Worm (Caenorhabditis elegans) whole organism, L2 larva: Measurements from ENCODE around the gene vps-52.

Experiments
- C34F6.9 ChIP-seq: fragments of 150-350 bp; optimal IDR thresholded peaks from 2 replicates; lab custom pipeline; 2014; ENCODE audit warnings: missing biosample characterization, missing genetic modification characterization
- F13H6.1 ChIP-seq: sonication (generic microtip); optimal IDR thresholded peaks from 2 replicates; lab custom pipeline; 2016; ENCODE audit warnings: missing genetic modification characterization, missing compliant biosample characterization
- R02D3.7 ChIP-seq: fragments of 150-350 bp; optimal IDR thresholded peaks from 2 replicates; lab custom pipeline; 2014; ENCODE audit warnings: missing biosample characterization, missing genetic modification characterization
- Y55F3AM.14 ChIP-seq: fragments of 200-800 bp; sonication (Bioruptor generic); optimal IDR thresholded peaks from 2 replicates; lab custom pipeline; 2018; ENCODE audit warnings: mild to moderate bottlenecking, missing genetic modification characterization, missing compliant biosample characterization
- ZK546.5 ChIP-seq: sonication (generic microtip); optimal IDR thresholded peaks from 2 replicates; lab custom pipeline; 2017; ENCODE audit warnings: missing biosample characterization, missing genetic modification characterization
- aly-2 ChIP-seq: fragments of 150-350 bp; optimal IDR thresholded peaks from 2 replicates; lab custom pipeline; 2014; ENCODE audit warnings: missing biosample characterization, missing genetic modification characterization
- ama-1 ChIP-seq: fragments of 150-350 bp; optimal IDR thresholded peaks from 2 replicates; lab custom pipeline; 2018; ENCODE audit warnings: inconsistent platforms
- blmp-1 ChIP-seq: sonication (generic microtip); optimal IDR thresholded peaks from 2 replicates; lab custom pipeline; 2017; ENCODE audit warnings: missing genetic modification characterization, mild to moderate bottlenecking, missing compliant biosample characterization, antibody characterized with exemption, moderate library complexity; ENCODE audit not compliant: insufficient read depth
- ceh-16 ChIP-seq: fragments of 150-350 bp; optimal IDR thresholded peaks from 2 replicates; lab custom pipeline; 2014; ENCODE audit warnings: missing biosample characterization, missing genetic modification characterization
- ceh-82 ChIP-seq: fragments of 150-350 bp; optimal IDR thresholded peaks from 2 replicates; lab custom pipeline; 2014; ENCODE audit warnings: missing biosample characterization, missing genetic modification characterization
- crh-2 ChIP-seq: sonication (generic microtip); optimal IDR thresholded peaks from 2 replicates; lab custom pipeline; 2017; ENCODE audit warnings: missing biosample characterization, missing genetic modification characterization
- elt-1 ChIP-seq: fragments of 150-350 bp; optimal IDR thresholded peaks from 2 replicates; lab custom pipeline; 2014; ENCODE audit warnings: missing biosample characterization, missing genetic modification characterization
- elt-3 ChIP-seq: sonication (generic microtip); optimal IDR thresholded peaks from 2 replicates; lab custom pipeline; 2017; ENCODE audit warnings: missing biosample characterization, missing genetic modification characterization
- fos-1 ChIP-seq: fragments of 150-350 bp; optimal IDR thresholded peaks from 2 replicates; lab custom pipeline; 2014; ENCODE audit warnings: missing biosample characterization, missing genetic modification characterization
- gmeb-1 ChIP-seq: fragments of 150-350 bp; optimal IDR thresholded peaks from 2 replicates; lab custom pipeline; 2014; ENCODE audit warnings: missing biosample characterization, missing genetic modification characterization
- lin-11 ChIP-seq: fragments of 150-350 bp; sonication (generic microtip); optimal IDR thresholded peaks from 2 replicates; lab custom pipeline; 2014; ENCODE audit warnings: missing biosample characterization, missing genetic modification characterization, inconsistent platforms, mixed read lengths
- lin-13 ChIP-seq: fragments of 150-350 bp; optimal IDR thresholded peaks from 2 replicates; lab custom pipeline; 2014; ENCODE audit warnings: missing biosample characterization, missing genetic modification reagents, missing genetic modification characterization
- lin-39 ChIP-seq: fragments of 150-350 bp; optimal IDR thresholded peaks from 2 replicates; lab custom pipeline; 2014; ENCODE audit warnings: missing biosample characterization, missing genetic modification reagents, missing genetic modification characterization
- lsy-2 ChIP-seq, 2 experiments: fragments of 150-350 bp in 1 of 2; sonication (generic microtip) in 1 of 2; optimal IDR thresholded peaks; 2 replicates each; lab custom pipeline; 2014 to 2017; ENCODE audit warnings: missing biosample characterization in 2 of 2, missing genetic modification characterization in 2 of 2
- mab-5 ChIP-seq: fragments of 150-350 bp; optimal IDR thresholded peaks from 2 replicates; lab custom pipeline; 2014; ENCODE audit warnings: missing biosample characterization, missing genetic modification characterization
- mbf-1 ChIP-seq: sonication (generic microtip); optimal IDR thresholded peaks from 2 replicates; lab custom pipeline; 2017; ENCODE audit warnings: missing biosample characterization, missing genetic modification characterization
- mdl-1 ChIP-seq, 2 experiments: fragments of 150-350 bp in 1 of 2; sonication (generic microtip) in 1 of 2; optimal IDR thresholded peaks; 2 replicates each; lab custom pipeline; 2017; ENCODE audit warnings: missing biosample characterization in 2 of 2, missing genetic modification characterization in 2 of 2
- nhr-12 ChIP-seq: fragments of 150-350 bp; optimal IDR thresholded peaks from 2 replicates; lab custom pipeline; 2014; ENCODE audit warnings: missing biosample characterization, missing genetic modification characterization
- nhr-129 ChIP-seq: fragments of 150-350 bp; optimal IDR thresholded peaks from 2 replicates; lab custom pipeline; 2014; ENCODE audit warnings: missing biosample characterization, missing genetic modification characterization
- nhr-21 ChIP-seq: fragments of 150-350 bp; optimal IDR thresholded peaks from 2 replicates; lab custom pipeline; 2014; ENCODE audit warnings: missing biosample characterization, missing genetic modification characterization
- nhr-23 ChIP-seq: fragments of 150-350 bp; optimal IDR thresholded peaks from 2 replicates; lab custom pipeline; 2014; ENCODE audit warnings: missing biosample characterization, missing genetic modification reagents, missing genetic modification characterization
- nhr-237 ChIP-seq: fragments of 150-350 bp; optimal IDR thresholded peaks from 2 replicates; lab custom pipeline; 2014; ENCODE audit warnings: missing biosample characterization, missing genetic modification characterization
- nhr-25 ChIP-seq: fragments of 150-350 bp; sonication (generic microtip); optimal IDR thresholded peaks from 3 replicates; lab custom pipeline; 2014; ENCODE audit warnings: missing biosample characterization, missing genetic modification characterization
- nhr-6 ChIP-seq: fragments of 150-350 bp; optimal IDR thresholded peaks from 2 replicates; lab custom pipeline; 2014; ENCODE audit warnings: missing biosample characterization, missing genetic modification characterization
- skn-1 ChIP-seq: sonication (generic microtip); optimal IDR thresholded peaks from 2 replicates; lab custom pipeline; 2017; ENCODE audit warnings: missing biosample characterization, missing genetic modification characterization
- sma-3 ChIP-seq: sonication (generic microtip); optimal IDR thresholded peaks from 2 replicates; lab custom pipeline; 2016; ENCODE audit warnings: missing genetic modification reagents, missing genetic modification characterization, missing compliant biosample characterization
- sma-9 ChIP-seq, 2 experiments: fragments of 150-350 bp in 1 of 2; sonication (generic microtip) in 1 of 2; optimal IDR thresholded peaks; 2 replicates each; lab custom pipeline; 2014 to 2016; ENCODE audit warnings: missing genetic modification characterization in 2 of 2, mild to moderate bottlenecking in 1 of 2, missing biosample characterization in 1 of 2, missing compliant biosample characterization in 1 of 2, missing genetic modification reagents in 1 of 2, moderate library complexity in 1 of 2
- snpc-4 ChIP-seq: fragments of 150-350 bp; optimal IDR thresholded peaks from 2 replicates; lab custom pipeline; 2014; ENCODE audit warnings: missing biosample characterization, missing genetic modification characterization
- unc-55 ChIP-seq: fragments of 150-350 bp; sonication (generic microtip); optimal IDR thresholded peaks from 3 replicates; lab custom pipeline; 2014; ENCODE audit warnings: missing biosample characterization, missing genetic modification reagents, missing genetic modification characterization
- unc-62 ChIP-seq: fragments of 150-350 bp; optimal IDR thresholded peaks from 2 replicates; lab custom pipeline; 2014; ENCODE audit warnings: missing biosample characterization, missing genetic modification reagents, missing genetic modification characterization
- ztf-1 ChIP-seq: fragments of 200-800 bp; sonication (Bioruptor generic); conservative IDR thresholded peaks from 2 replicates; pipeline ENCODE4 v1.3.6; 2022; ENCODE audit warnings: missing genetic modification characterization, missing compliant biosample characterization
- ztf-11 ChIP-seq: sonication (generic microtip); optimal IDR thresholded peaks from 2 replicates; lab custom pipeline; 2017; ENCODE audit warnings: missing biosample characterization, missing genetic modification characterization
- ztf-4 ChIP-seq: fragments of 150-350 bp; optimal IDR thresholded peaks from 2 replicates; lab custom pipeline; 2014; ENCODE audit warnings: missing biosample characterization, missing genetic modification characterization

Gene vps-52

ce11 chrX:7569685-7570518 is 4.8 kb downstream of the vps-52 start, which contains the start of gene apy-1 (continued):
- no peak for TF ChIP-seq ztf-11 (tag; lab: Kevin White, UChicago)
- TF ChIP-seq nhr-237 (tag; lab: Kevin White, UChicago) = no peak
- peak; percentile 18 for TF ChIP-seq nhr-21 (tag; lab: Kevin White, UChicago)
- TF ChIP-seq blmp-1 (tag; lab: Kevin White, UChicago) = no peak
- peak in 1 of 2 experiments; percentile 66 for TF ChIP-seq lsy-2 (tag; optimal IDR thresholded peaks at IDR 0.05; lab: Kevin White, UChicago)
- no peak for TF ChIP-seq nhr-6 (tag; lab: Kevin White, UChicago)
- TF ChIP-seq elt-1 (tag; lab: Kevin White, UChicago) = no peak
- no peak for TF ChIP-seq gmeb-1 (tag; lab: Kevin White, UChicago)
- TF ChIP-seq C34F6.9 (tag; lab: Kevin White, UChicago) = peak; percentile 51

- peak; percentile 15 for TF ChIP-seq unc-55 (GFP tag; lab: Kevin White, UChicago)
- TF ChIP-seq skn-1 (tag; lab: Kevin White, UChicago) = no peak
- TF ChIP-seq crh-2 (tag; lab: Kevin White, UChicago) = no peak
Measured at ce11 chrX:7572057-7572456, 6.9 kb downstream of the vps-52 start, which contains the start of gene pcyt-1. pcyt-1 (plus strand) TSS chrX:7572357.

ce11 chrX:7573172-7573571 is 8.0 kb downstream of the vps-52 start:
- TF ChIP-seq unc-55 (GFP tag; lab: Kevin White, UChicago) (peak; percentile 18), ztf-1 (GFP tag; lab: Robert Waterston, UW) (no peak), nhr-129 (tag; lab: Kevin White, UChicago) (no peak)

- no peak for TF ChIP-seq lin-13 (GFP tag; lab: Kevin White, UChicago)
- no peak for TF ChIP-seq lin-39 (tag; lab: Kevin White, UChicago)
- TF ChIP-seq nhr-12 (tag; lab: Kevin White, UChicago) = no peak
- TF ChIP-seq nhr-21 (tag; lab: Kevin White, UChicago) = no peak
- no peak for TF ChIP-seq blmp-1 (tag; lab: Kevin White, UChicago)
- TF ChIP-seq lsy-2 (tag; optimal IDR thresholded peaks at IDR 0.05; lab: Kevin White, UChicago) = no peak
- no peak for TF ChIP-seq crh-2 (tag; lab: Kevin White, UChicago)
- no peak for TF ChIP-seq sma-3
- TF ChIP-seq lin-11 (tag; lab: Kevin White, UChicago) = no peak
- TF ChIP-seq Y55F3AM.14 = no peak
- no peak for TF ChIP-seq C34F6.9 (tag; lab: Kevin White, UChicago)
Measured at ce11 chrX:7573572-7573628, 8.3 kb downstream of the vps-52 start, which contains the start of the genes unc-98 and F08C6.18. unc-98 (minus strand) TSS chrX:7573619. F08C6.18 (minus strand) TSS chrX:7573628.

- TF ChIP-seq snpc-4 (tag; lab: Kevin White, UChicago) = no peak
- no peak for TF ChIP-seq mab-5
- TF ChIP-seq sma-9 (GFP tag; optimal IDR thresholded peaks at IDR 0.05; lab: Kevin White, UChicago) = peak; percentile 56
- TF ChIP-seq sma-9 (tag; optimal IDR thresholded peaks at IDR 0.05; lab: Kevin White, UChicago) = no peak
- no peak for TF ChIP-seq mbf-1 (tag; lab: Kevin White, UChicago)
- peak; percentile 72 for TF ChIP-seq F13H6.1 (tag; lab: Kevin White, UChicago)
- peak; percentile 67 for TF ChIP-seq nhr-129 (tag; lab: Kevin White, UChicago)
- no peak for TF ChIP-seq fos-1 (tag; lab: Kevin White, UChicago)
- peak; percentile 24 for TF ChIP-seq C34F6.9 (tag; lab: Kevin White, UChicago)
- no peak for TF ChIP-seq skn-1 (tag; lab: Kevin White, UChicago)
- TF ChIP-seq mdl-1 (tag; optimal IDR thresholded peaks at IDR 0.05; lab: Kevin White, UChicago) = no peak
- TF ChIP-seq ZK546.5 (tag; lab: Kevin White, UChicago) = no peak
Measured at ce11 chrX:7573629-7574028, 8.5 kb downstream of the vps-52 start.

- peak; percentile 71 for TF ChIP-seq sma-9 (GFP tag; optimal IDR thresholded peaks at IDR 0.05; lab: Kevin White, UChicago)
- no peak for TF ChIP-seq sma-9 (tag; optimal IDR thresholded peaks at IDR 0.05; lab: Kevin White, UChicago)
- no peak for TF ChIP-seq mab-5
- TF ChIP-seq C34F6.9 (tag; lab: Kevin White, UChicago) = no peak
- no peak for TF ChIP-seq mbf-1 (tag; lab: Kevin White, UChicago)
- peak; percentile 88 for TF ChIP-seq fos-1 (tag; lab: Kevin White, UChicago)
- TF ChIP-seq crh-2 (tag; lab: Kevin White, UChicago) = peak; percentile 70
- no peak for TF ChIP-seq ztf-4 (tag; lab: Kevin White, UChicago)
- TF ChIP-seq nhr-23 (tag; lab: Kevin White, UChicago) = no peak
- TF ChIP-seq skn-1 (tag; lab: Kevin White, UChicago) = no peak
- no peak for TF ChIP-seq gmeb-1 (tag; lab: Kevin White, UChicago)
- TF ChIP-seq ama-1 (lab: Kevin White, UChicago) = no peak
- TF ChIP-seq mdl-1 (tag; optimal IDR thresholded peaks at IDR 0.05; lab: Kevin White, UChicago) = no peak
- no peak for TF ChIP-seq ztf-11 (tag; lab: Kevin White, UChicago)
- TF ChIP-seq nhr-25 = no peak
- peak; percentile 69 for TF ChIP-seq blmp-1 (tag; lab: Kevin White, UChicago)
- no peak for TF ChIP-seq lin-39 (tag; lab: Kevin White, UChicago)
- TF ChIP-seq ceh-16 (tag; lab: Kevin White, UChicago) = no peak
- no peak for TF ChIP-seq elt-3 (tag; lab: Kevin White, UChicago)
- no peak for TF ChIP-seq aly-2 (tag; lab: Kevin White, UChicago)
- no peak for TF ChIP-seq R02D3.7
- no peak for TF ChIP-seq unc-62
- no peak for TF ChIP-seq Y55F3AM.14
- no peak for TF ChIP-seq ZK546.5 (tag; lab: Kevin White, UChicago)
- TF ChIP-seq sma-3 = peak; percentile 9
- TF ChIP-seq ceh-82 (tag; lab: Kevin White, UChicago) = no peak
Measured at ce11 chrX:7575939-7576338, 10.8 kb downstream of the vps-52 start.
